Worm (Caenorhabditis elegans) whole organism, midembryonic: Measurements from ENCODE around the gene gst-3.

Experiments used
- T22C8.4 ChIP-seq: fragments of 200-800 bp; sonication (Bioruptor generic); IDR thresholded peaks from 2 replicates; pipeline ENCODE4 v1.3.6; 2022; ENCODE audit warnings: missing genetic modification characterization, missing compliant biosample characterization
- cog-1 ChIP-seq: sonication (generic microtip); optimal IDR thresholded peaks from 2 replicates; lab custom pipeline; 2016; ENCODE audit warnings: missing genetic modification characterization, missing compliant biosample characterization
- flt-1 ChIP-seq: fragments of 200-800 bp; sonication (Bioruptor generic); IDR thresholded peaks from 2 replicates; pipeline ENCODE4 v1.3.6; 2022; ENCODE audit warnings: missing genetic modification characterization, missing compliant biosample characterization
- klf-2 ChIP-seq: fragments of 200-800 bp; sonication (Bioruptor generic); conservative IDR thresholded peaks from 2 replicates; pipeline ENCODE4 v1.3.6; 2022; ENCODE audit warnings: missing genetic modification reagents, missing genetic modification characterization, missing compliant biosample characterization
- med-1 ChIP-seq: sonication (generic microtip); optimal IDR thresholded peaks from 2 replicates; lab custom pipeline; 2017; ENCODE audit warnings: missing genetic modification characterization, mild to moderate bottlenecking, missing compliant biosample characterization, antibody characterized with exemption, missing genetic modification reagents; ENCODE audit not compliant: insufficient read depth
- ref-1 ChIP-seq: fragments of 200-800 bp; sonication (Bioruptor generic); conservative IDR thresholded peaks from 2 replicates; pipeline ENCODE4 v1.3.6; 2022; ENCODE audit warnings: missing genetic modification reagents, missing genetic modification characterization, missing compliant biosample characterization
- tab-1 ChIP-seq: fragments of 200-800 bp; sonication (Bioruptor generic); IDR thresholded peaks from 2 replicates; pipeline ENCODE4 v1.3.6; 2022; ENCODE audit warnings: missing genetic modification characterization, missing compliant biosample characterization
- ztf-23 ChIP-seq: fragments of 200-800 bp; sonication (Bioruptor generic); IDR thresholded peaks from 2 replicates; pipeline ENCODE4 v1.3.6; 2022; ENCODE audit warnings: missing genetic modification reagents, missing genetic modification characterization, missing compliant biosample characterization
- ztf-29 ChIP-seq: fragments of 200-800 bp; sonication (Bioruptor generic); IDR thresholded peaks from 2 replicates; pipeline ENCODE4 v1.3.6; 2022; ENCODE audit warnings: missing genetic modification reagents, missing genetic modification characterization, missing compliant biosample characterization

The gst-3 gene

ce11 chrIV:10140143-10140542 is at the start of gene gst-3:
TSS of gene gst-3 (minus strand) at chrIV:10140243.
- no peak for TF ChIP-seq ref-1
- TF ChIP-seq T22C8.4 (GFP tag; lab: Robert Waterston, UW): no peak
- TF ChIP-seq cog-1: no peak
- no peak for TF ChIP-seq ztf-29 (GFP tag; lab: Robert Waterston, UW)
- no peak for TF ChIP-seq klf-2
- TF ChIP-seq ztf-23 (GFP tag; lab: Robert Waterston, UW): no peak
- no peak for TF ChIP-seq flt-1 (GFP tag; lab: Robert Waterston, UW)
- TF ChIP-seq med-1 (GFP tag; lab: Kevin White, UChicago): no peak
- TF ChIP-seq tab-1 (GFP tag; lab: Robert Waterston, UW): no peak

ce11 chrIV:10188505-10188904 is 48.5 kb upstream of the gst-3 start:
- TF ChIP-seq ztf-23 (GFP tag; lab: Robert Waterston, UW) (no peak), tab-1 (GFP tag; lab: Robert Waterston, UW) (no peak), med-1 (GFP tag; lab: Kevin White, UChicago) (no peak), flt-1 (GFP tag; lab: Robert Waterston, UW) (no peak)

DNA sequence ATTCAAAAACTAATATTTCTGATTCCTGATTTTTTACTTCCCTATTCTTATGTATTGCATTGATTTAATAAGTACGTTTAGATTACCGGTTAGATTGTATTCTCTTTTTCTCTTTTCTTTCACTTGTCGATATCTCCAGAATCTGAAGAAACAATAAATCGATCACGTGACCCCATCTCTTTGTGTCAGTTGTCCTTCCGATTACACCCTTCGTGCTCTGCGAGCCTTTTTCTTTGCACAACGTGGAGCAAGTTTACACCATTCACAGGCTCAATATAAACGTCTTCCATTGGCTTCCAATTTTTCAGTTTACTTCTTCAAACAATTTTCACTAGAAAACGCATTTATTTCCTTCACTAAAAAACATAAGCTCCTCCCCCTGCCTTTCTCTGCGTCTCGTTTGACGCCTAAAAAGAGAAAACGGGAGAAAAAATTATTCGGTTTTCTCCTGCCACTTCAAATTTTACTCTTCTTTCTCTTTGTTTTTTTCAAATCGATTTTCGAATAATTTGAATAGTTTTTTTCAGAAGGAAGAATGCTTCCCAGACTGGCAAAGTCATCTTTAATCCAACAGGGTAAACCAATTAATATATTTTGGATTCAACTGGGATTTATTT is 40.2 kb upstream of the gst-3 start, which contains the start of gene gta-1:
Gene gta-1 (plus strand): TSS at position 528 of the 617 bp plus-strand sequence.
- TF ChIP-seq ztf-29 (GFP tag; lab: Robert Waterston, UW): no peak
- TF ChIP-seq med-1 (GFP tag; lab: Kevin White, UChicago): no peak
- TF ChIP-seq tab-1 (GFP tag; lab: Robert Waterston, UW): no peak

DNA sequence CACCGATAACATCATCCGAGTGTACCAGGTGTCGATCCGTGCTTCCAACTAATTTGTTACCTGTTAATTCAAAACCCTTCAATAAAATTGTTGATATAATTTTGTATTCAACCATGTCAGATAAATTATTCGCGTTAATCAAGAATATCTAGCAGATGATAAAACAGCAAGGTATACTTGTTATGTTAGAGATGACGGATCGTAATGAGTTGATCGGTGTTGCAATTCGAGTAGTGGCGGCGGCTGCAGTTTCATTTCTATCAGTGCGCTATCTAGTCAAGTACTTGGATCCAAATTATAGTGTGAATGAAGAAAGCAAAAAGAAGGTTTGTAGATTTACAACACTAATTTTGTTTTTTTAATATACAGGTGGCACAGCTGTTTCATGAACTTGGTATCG is 37.7 kb upstream of the gst-3 start, which contains the start of gene mspn-1:
Gene mspn-1 (plus strand): TSS at position 190 of the 400 bp plus-strand sequence.
- TF ChIP-seq tab-1 (GFP tag; lab: Robert Waterston, UW) (no peak), med-1 (GFP tag; lab: Kevin White, UChicago) (no peak), klf-2 (no peak), ztf-29 (GFP tag; lab: Robert Waterston, UW) (no peak), ref-1 (no peak), T22C8.4 (GFP tag; lab: Robert Waterston, UW) (no peak), cog-1 (no peak), flt-1 (GFP tag; lab: Robert Waterston, UW) (no peak), ztf-23 (GFP tag; lab: Robert Waterston, UW) (no peak)

- TF ChIP-seq med-1 (GFP tag; lab: Kevin White, UChicago) (no peak), ztf-23 (GFP tag; lab: Robert Waterston, UW) (no peak), klf-2 (no peak), ztf-29 (GFP tag; lab: Robert Waterston, UW) (no peak), ref-1 (no peak), flt-1 (GFP tag; lab: Robert Waterston, UW) (no peak), cog-1 (no peak), tab-1 (GFP tag; lab: Robert Waterston, UW) (no peak)
These were observed 36.2 kb upstream of the gst-3 start, which contains the start of gene rack-1 for ce11 chrIV:10176252-10176730. TSS of gene rack-1 (plus strand) at chrIV:10176680.

DNA sequence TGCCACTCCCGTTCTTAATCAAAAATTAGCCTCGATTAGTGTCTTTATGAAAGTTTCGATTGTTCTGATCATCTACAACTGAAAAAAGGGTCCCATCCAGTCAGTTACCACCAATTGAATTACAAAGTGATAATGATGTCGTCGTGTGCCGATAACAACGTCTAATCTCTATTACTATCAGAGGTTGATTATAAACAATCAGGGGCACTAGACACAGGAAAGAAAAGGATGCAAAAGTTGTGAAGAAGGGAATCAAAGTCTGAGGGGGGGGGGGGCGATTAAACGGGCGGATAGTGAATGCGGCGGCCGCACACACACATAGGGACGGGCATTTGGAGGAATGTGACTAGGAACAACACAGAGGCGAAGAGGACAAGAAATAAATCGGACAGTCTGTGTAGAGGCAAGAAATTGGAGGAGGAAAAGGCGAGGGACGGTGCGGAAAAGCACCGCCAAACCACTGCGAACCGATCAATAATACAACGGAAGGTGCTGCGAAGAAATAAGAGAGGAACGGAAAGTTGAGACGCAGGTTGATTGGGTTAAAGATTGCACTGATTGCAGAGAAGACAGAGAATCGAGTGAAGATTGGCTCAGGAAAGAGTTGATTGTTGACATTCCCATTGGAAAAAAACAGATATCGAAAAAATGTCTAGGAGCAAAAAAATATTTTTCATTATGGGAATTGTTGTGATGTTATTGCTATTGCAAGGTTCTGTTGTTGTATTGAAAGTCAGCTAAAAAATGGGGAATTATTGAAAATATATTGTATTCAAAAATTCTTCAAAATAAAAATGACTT is 35.1 kb upstream of the gst-3 start:
- peak; percentile 55; the same call in 1 of the 2 replicates for TF ChIP-seq ztf-23 (GFP tag; lab: Robert Waterston, UW)
- TF ChIP-seq ref-1: no peak
- peak; percentile 2 for TF ChIP-seq cog-1
- TF ChIP-seq ztf-29 (GFP tag; lab: Robert Waterston, UW): no peak
- TF ChIP-seq T22C8.4 (GFP tag; lab: Robert Waterston, UW): peak; percentile 73
- TF ChIP-seq tab-1 (GFP tag; lab: Robert Waterston, UW): 0 out of 2 replicates have a peak, but pooled peaks have one; percentile 45

ce11 chrIV:10174328-10174727 is 34.3 kb upstream of the gst-3 start, which contains the start of gene pxf-1:
TSS of gene pxf-1 (minus strand) at chrIV:10174341.
- TF ChIP-seq klf-2: no peak
- TF ChIP-seq T22C8.4 (GFP tag; lab: Robert Waterston, UW): no peak
- no peak for TF ChIP-seq cog-1
- no peak for TF ChIP-seq med-1 (GFP tag; lab: Kevin White, UChicago)
- TF ChIP-seq tab-1 (GFP tag; lab: Robert Waterston, UW): no peak
- TF ChIP-seq ref-1: no peak
- no peak for TF ChIP-seq flt-1 (GFP tag; lab: Robert Waterston, UW)
- TF ChIP-seq ztf-23 (GFP tag; lab: Robert Waterston, UW): no peak
- TF ChIP-seq ztf-29 (GFP tag; lab: Robert Waterston, UW): no peak

ce11 chrIV:10170808-10171207 is 30.8 kb upstream of the gst-3 start:
- TF ChIP-seq flt-1 (GFP tag; lab: Robert Waterston, UW) (no peak), T22C8.4 (GFP tag; lab: Robert Waterston, UW) (no peak), cog-1 (no peak), klf-2 (no peak)

- TF ChIP-seq klf-2 (no peak), flt-1 (GFP tag; lab: Robert Waterston, UW) (0 out of 2 replicates have a peak, but pooled peaks have one; percentile 12)
These were observed 24.0 kb upstream of the gst-3 start for ce11 chrIV:10164086-10164485.

- TF ChIP-seq cog-1 (no peak), ref-1 (no peak), klf-2 (no peak), ztf-23 (GFP tag; lab: Robert Waterston, UW) (no peak), med-1 (GFP tag; lab: Kevin White, UChicago) (no peak), tab-1 (GFP tag; lab: Robert Waterston, UW) (no peak), flt-1 (GFP tag; lab: Robert Waterston, UW) (no peak), ztf-29 (GFP tag; lab: Robert Waterston, UW) (no peak), T22C8.4 (GFP tag; lab: Robert Waterston, UW) (no peak)
These were observed 21.7 kb upstream of the gst-3 start, which contains the start of gene pps-1 for ce11 chrIV:10161706-10162105. TSS of gene pps-1 (plus strand) at chrIV:10162006.
